Worm (Caenorhabditis elegans): ENCODE results near the gene rap-1.
A peak's percentile ranks its signal among the peaks of the same experiment; 100 is the strongest.

The rap-1 gene

DNA sequence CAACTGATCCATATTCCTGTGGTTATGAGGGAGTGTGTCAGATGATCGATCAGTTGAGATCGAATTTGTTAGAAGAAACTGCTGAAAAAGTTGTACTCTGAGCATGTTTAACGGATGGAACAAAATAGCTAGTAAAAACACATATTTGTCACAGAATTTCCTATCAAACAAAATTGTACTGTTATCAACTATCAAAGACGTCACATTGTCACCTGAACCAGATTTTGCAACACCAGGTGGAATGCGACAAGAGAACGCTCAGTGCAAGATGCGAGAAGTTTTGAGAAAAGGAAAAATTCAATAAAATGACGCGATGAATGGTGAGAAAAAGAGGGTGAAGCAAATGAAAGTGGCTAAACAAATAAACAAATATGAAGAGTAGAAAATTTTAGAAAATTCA lies 51.1 kb downstream of the rap-1 start:
- peak in 1 of 6 experiments; percentile 61 for TF ChIP-seq elt-3 (tag; optimal IDR thresholded peaks at IDR 0.05)
- peak; percentile 4 for TF ChIP-seq nhr-20 (tag; optimal IDR thresholded peaks at IDR 0.05)
- peak; percentile 11 for TF ChIP-seq blmp-1 (tag; optimal IDR thresholded peaks at IDR 0.05)
- no peak for TF ChIP-seq dpl-1 (GFP tag; optimal IDR thresholded peaks at IDR 0.05)
- no peak for TF ChIP-seq efl-1 (optimal IDR thresholded peaks at IDR 0.05)
- TF ChIP-seq efl-1 (GFP tag; optimal IDR thresholded peaks at IDR 0.05 in 1 of 2) = peak in 1 of 2 experiments; percentile 63
- peak in 1 of 2 experiments; percentile 63 for TF ChIP-seq lin-35 (GFP tag; optimal IDR thresholded peaks at IDR 0.05)

All from whole organism, L1 larva.